Fruit fly (Drosophila melanogaster): ENCODE measurements around the gene Nrd1.

- no peak for TF ChIP-seq usp (GFP tag; optimal IDR thresholded peaks at IDR 0.05)
- no peak for TF ChIP-seq sage (GFP tag; optimal IDR thresholded peaks at IDR 0.05)
These were observed 19.4 kb downstream of the Nrd1 start for dm6 chrX:11849267-11849666.

All from whole organism, wandering third instar larva.